Fruit fly (Drosophila melanogaster) whole organism, embryonic: ENCODE data around the gene RpL34b.
A peak's percentile ranks its signal among the peaks of the same experiment; 100 is the strongest.

Experiments used
- Adf1 ChIP-seq: fragments of 200-800 bp; sonication (Bioruptor generic); IDR thresholded peaks from 2 replicates; pipeline ENCODE4 v1.3.6; 2022; ENCODE audit warnings: missing biosample characterization, missing genetic modification characterization
- Antp ChIP-seq: fragments of 200-800 bp; sonication (Bioruptor generic); optimal IDR thresholded peaks from 3 replicates; lab custom pipeline; 2016; ENCODE audit warnings: missing biosample characterization, missing genetic modification characterization
- CG1024 ChIP-seq: fragments of 200-800 bp; sonication (Bioruptor generic); IDR thresholded peaks from 2 replicates; pipeline ENCODE4 v1.3.6; 2022; ENCODE audit warnings: missing biosample characterization, missing genetic modification characterization
- CG10565 ChIP-seq: fragments of 200-800 bp; sonication (Bioruptor generic); optimal IDR thresholded peaks from 3 replicates; lab custom pipeline; 2016; ENCODE audit warnings: missing biosample characterization, mild to moderate bottlenecking, missing genetic modification characterization
- CG12744 ChIP-seq: fragments of 200-800 bp; sonication (Bioruptor generic); optimal IDR thresholded peaks from 2 replicates; lab custom pipeline; 2016; ENCODE audit warnings: missing biosample characterization, missing genetic modification characterization
- CG12769 ChIP-seq: fragments of 200-800 bp; sonication (Bioruptor generic); optimal IDR thresholded peaks from 2 replicates; lab custom pipeline; 2019; ENCODE audit warnings: missing biosample characterization, mild to moderate bottlenecking, missing genetic modification characterization, moderate library complexity
- CG15514 ChIP-seq: fragments of 200-800 bp; sonication (Bioruptor generic); optimal IDR thresholded peaks from 3 replicates; lab custom pipeline; 2017; ENCODE audit warnings: missing biosample characterization, missing genetic modification characterization, mild to moderate bottlenecking, moderate library complexity, missing genetic modification reagents
- CG18619 ChIP-seq: fragments of 200-800 bp; sonication (Bioruptor generic); optimal IDR thresholded peaks from 3 replicates; lab custom pipeline; 2017; ENCODE audit warnings: missing biosample characterization, mild to moderate bottlenecking, missing genetic modification characterization
- CG2875 ChIP-seq: fragments of 200-800 bp; sonication (Bioruptor generic); optimal IDR thresholded peaks from 2 replicates; lab custom pipeline; 2017; ENCODE audit warnings: missing biosample characterization, mild to moderate bottlenecking, missing genetic modification characterization, missing genetic modification reagents
- CG3065 ChIP-seq: fragments of 200-800 bp; sonication (Bioruptor generic); optimal IDR thresholded peaks from 2 replicates; lab custom pipeline; 2016; ENCODE audit warnings: missing biosample characterization, missing genetic modification characterization
- CG7839 ChIP-seq: fragments of 200-800 bp; sonication (Bioruptor generic); optimal IDR thresholded peaks from 3 replicates; lab custom pipeline; 2018; ENCODE audit warnings: missing biosample characterization, mild to moderate bottlenecking, missing genetic modification characterization, moderate library complexity
- CG7987 ChIP-seq: fragments of 200-800 bp; sonication (Bioruptor generic); optimal IDR thresholded peaks from 2 replicates; lab custom pipeline; 2018; ENCODE audit warnings: missing biosample characterization, mild to moderate bottlenecking, missing genetic modification characterization, moderate library complexity
- CG8388 ChIP-seq: fragments of 200-800 bp; sonication (Bioruptor generic); optimal IDR thresholded peaks from 2 replicates; lab custom pipeline; 2019; ENCODE audit warnings: missing biosample characterization, mild to moderate bottlenecking, missing genetic modification characterization, moderate library complexity
- CG9876 ChIP-seq: fragments of 200-800 bp; sonication (Bioruptor generic); optimal IDR thresholded peaks from 2 replicates; lab custom pipeline; 2016; ENCODE audit warnings: missing biosample characterization, missing genetic modification characterization
- CrebB ChIP-seq: fragments of 200-800 bp; sonication (Bioruptor generic); optimal IDR thresholded peaks from 3 replicates; lab custom pipeline; 2018; ENCODE audit warnings: missing biosample characterization, mild to moderate bottlenecking, missing genetic modification characterization
- Dbx ChIP-seq: fragments of 200-800 bp; sonication (Bioruptor generic); IDR thresholded peaks from 3 replicates; pipeline ENCODE4 v1.3.6; 2022; ENCODE audit warnings: missing biosample characterization, missing genetic modification characterization
- Dll ChIP-seq: fragments of 200-800 bp; sonication (Bioruptor generic); IDR thresholded peaks from 4 replicates; pipeline ENCODE4 v1.3.6; 2022; ENCODE audit warnings: missing biosample characterization, missing genetic modification characterization; ENCODE audit not compliant: partially characterized antibody
- Drgx ChIP-seq: fragments of 200-800 bp; sonication (Bioruptor generic); IDR thresholded peaks from 2 replicates; pipeline ENCODE4 v1.3.6; 2022; ENCODE audit warnings: missing biosample characterization, missing genetic modification characterization
- E2f1 ChIP-seq: fragments of 200-800 bp; sonication (Bioruptor generic); IDR thresholded peaks from 2 replicates; pipeline ENCODE4 v1.3.6; 2022; ENCODE audit warnings: missing biosample characterization, missing genetic modification characterization
- Hmr ChIP-seq: fragments of 200-800 bp; sonication (Bioruptor generic); optimal IDR thresholded peaks from 3 replicates; lab custom pipeline; 2017; ENCODE audit warnings: mild to moderate bottlenecking, missing biosample characterization, missing genetic modification reagents, missing genetic modification characterization
- Lpt ChIP-seq: fragments of >200 bp; optimal IDR thresholded peaks from 2 replicates; lab custom pipeline; 2018; ENCODE audit warnings: missing biosample characterization, missing genetic modification characterization
- Mes4 ChIP-seq: fragments of 200-800 bp; sonication (Bioruptor generic); optimal IDR thresholded peaks from 2 replicates; lab custom pipeline; 2016; ENCODE audit warnings: missing biosample characterization, missing genetic modification characterization
- NC2α ChIP-seq: fragments of 200-800 bp; sonication (Bioruptor generic); optimal IDR thresholded peaks from 2 replicates; lab custom pipeline; 2016; ENCODE audit warnings: missing biosample characterization, missing genetic modification characterization
- Nf-YC ChIP-seq: fragments of 200-800 bp; optimal IDR thresholded peaks from 3 replicates; lab custom pipeline; 2019; ENCODE audit warnings: missing biosample characterization, mild to moderate bottlenecking, missing genetic modification characterization, moderate library complexity
- Side ChIP-seq: fragments of 200-800 bp; sonication (Bioruptor generic); optimal IDR thresholded peaks from 2 replicates; lab custom pipeline; 2016; ENCODE audit warnings: missing biosample characterization, missing genetic modification characterization
- Sox100B ChIP-seq: fragments of 200-800 bp; sonication (Bioruptor generic); optimal IDR thresholded peaks from 3 replicates; lab custom pipeline; 2018; ENCODE audit warnings: missing biosample characterization, mild to moderate bottlenecking, missing genetic modification characterization
- TFAM ChIP-seq: fragments of 200-800 bp; sonication (Bioruptor generic); optimal IDR thresholded peaks from 2 replicates; lab custom pipeline; 2017; ENCODE audit warnings: missing biosample characterization, missing genetic modification characterization, inconsistent platforms
- Xrp1 ChIP-seq: fragments of 200-800 bp; sonication (Bioruptor generic); IDR thresholded peaks from 2 replicates; pipeline ENCODE4 v1.3.6; 2022; ENCODE audit warnings: missing biosample characterization, missing genetic modification characterization
- bbx ChIP-seq: fragments of 200-800 bp; sonication (Bioruptor generic); IDR thresholded peaks from 2 replicates; pipeline ENCODE4 v1.3.6; 2022; ENCODE audit warnings: missing biosample characterization, missing genetic modification characterization; ENCODE audit not compliant: partially characterized antibody
- btn ChIP-seq: fragments of 200-800 bp; sonication (Bioruptor generic); optimal IDR thresholded peaks from 2 replicates; lab custom pipeline; 2016; ENCODE audit warnings: missing biosample characterization, missing genetic modification characterization
- chif ChIP-seq, 2 experiments: fragments of 200-800 bp; sonication (Bioruptor generic); optimal IDR thresholded peaks; 3 replicates each; lab custom pipeline; 2016; ENCODE audit warnings: missing biosample characterization in 2 of 2, missing genetic modification characterization in 2 of 2
- dimm ChIP-seq: fragments of 200-800 bp; sonication (Bioruptor generic); IDR thresholded peaks from 2 replicates; pipeline ENCODE4 v1.3.6; 2022; ENCODE audit warnings: missing biosample characterization, missing genetic modification characterization
- gfzf ChIP-seq: fragments of 200-800 bp; sonication (Bioruptor generic); optimal IDR thresholded peaks from 2 replicates; lab custom pipeline; 2016; ENCODE audit warnings: missing biosample characterization, mild to moderate bottlenecking, missing genetic modification characterization, moderate library complexity
- gsb ChIP-seq: fragments of 200-800 bp; sonication (Bioruptor generic); IDR thresholded peaks from 2 replicates; pipeline ENCODE4 v1.3.6; 2022; ENCODE audit warnings: missing biosample characterization, missing genetic modification characterization
- h ChIP-seq: fragments of >200 bp; optimal IDR thresholded peaks from 2 replicates; lab custom pipeline; 2017
- insv ChIP-seq, 2 experiments: fragments of 200-800 bp; sonication (Bioruptor generic); optimal IDR thresholded peaks; 3 replicates each; lab custom pipeline; 2016 to 2018; ENCODE audit warnings: missing biosample characterization in 2 of 2, missing genetic modification characterization in 2 of 2
- klu ChIP-seq: fragments of 200-800 bp; sonication (Bioruptor generic); IDR thresholded peaks from 2 replicates; pipeline ENCODE4 v1.3.6; 2022; ENCODE audit warnings: missing biosample characterization, missing genetic modification characterization
- lab ChIP-seq: fragments of 200-800 bp; sonication (Bioruptor generic); optimal IDR thresholded peaks from 3 replicates; lab custom pipeline; 2017; ENCODE audit warnings: missing biosample characterization, missing genetic modification characterization, mild to moderate bottlenecking, moderate library complexity, missing genetic modification reagents
- lilli ChIP-seq: fragments of 200-800 bp; sonication (Bioruptor generic); optimal IDR thresholded peaks from 3 replicates; lab custom pipeline; 2016; ENCODE audit warnings: missing biosample characterization, missing genetic modification characterization
- lov ChIP-seq, 2 experiments: fragments of 200-800 bp in 1 of 2; fragments of >200 bp in 1 of 2; sonication (Bioruptor generic) in 1 of 2; IDR thresholded peaks in 1 of 2; optimal IDR thresholded peaks in 1 of 2; 2 replicates in 1 of 2; 3 replicates in 1 of 2; pipeline versions ENCODE4 v1.3.6 to Lab custom; 2017 to 2022; ENCODE audit warnings: missing biosample characterization in 1 of 2, missing genetic modification characterization in 1 of 2
- nau ChIP-seq: fragments of 200-800 bp; sonication (Bioruptor generic); optimal IDR thresholded peaks from 3 replicates; lab custom pipeline; 2017; ENCODE audit warnings: missing biosample characterization, mild to moderate bottlenecking, missing genetic modification characterization, missing genetic modification reagents
- pan ChIP-seq, 4 experiments: fragments of >200 bp in 3 of 4; fragments of 200-800 bp in 1 of 4; sonication (Bioruptor generic) in 1 of 4; optimal IDR thresholded peaks in 3 of 4; IDR thresholded peaks in 1 of 4; 2 replicates each; pipeline versions ENCODE4 v1.3.6 to Lab custom; 2017 to 2022; ENCODE audit warnings: missing biosample characterization in 2 of 4, missing genetic modification characterization in 2 of 4, mixed read lengths in 1 of 4
- peb ChIP-seq: fragments of 200-800 bp; sonication (Bioruptor generic); IDR thresholded peaks from 2 replicates; pipeline ENCODE4 v1.3.6; 2022; ENCODE audit warnings: missing biosample characterization, missing genetic modification characterization
- pho ChIP-seq: fragments of 200-800 bp; sonication (Bioruptor generic); optimal IDR thresholded peaks from 2 replicates; lab custom pipeline; 2016; ENCODE audit warnings: missing biosample characterization, missing genetic modification characterization
- pnt ChIP-seq: fragments of 200-800 bp; sonication (Bioruptor generic); optimal IDR thresholded peaks from 3 replicates; lab custom pipeline; 2016; ENCODE audit warnings: missing biosample characterization, missing genetic modification characterization
- schlank ChIP-seq: fragments of 200-800 bp; sonication (Bioruptor generic); optimal IDR thresholded peaks from 2 replicates; lab custom pipeline; 2018; ENCODE audit warnings: missing biosample characterization, mild to moderate bottlenecking, missing genetic modification characterization
- tll ChIP-seq, 2 experiments: fragments of 200-800 bp in 1 of 2; fragments of >200 bp in 1 of 2; sonication (Bioruptor generic) in 1 of 2; optimal IDR thresholded peaks; 2 replicates each; lab custom pipeline; 2017 to 2019; ENCODE audit warnings: missing biosample characterization in 2 of 2, missing genetic modification characterization in 2 of 2, mild to moderate bottlenecking in 1 of 2, moderate library complexity in 1 of 2
- unpg ChIP-seq: fragments of 200-800 bp; sonication (Bioruptor generic); optimal IDR thresholded peaks from 3 replicates; lab custom pipeline; 2018; ENCODE audit warnings: missing biosample characterization, mild to moderate bottlenecking, missing genetic modification characterization, moderate library complexity
- wdn ChIP-seq: fragments of 200-800 bp; sonication (Bioruptor generic); IDR thresholded peaks from 2 replicates; pipeline ENCODE4 v1.3.6; 2022; ENCODE audit warnings: missing biosample characterization, missing genetic modification characterization
- yki ChIP-seq: fragments of >200 bp; optimal IDR thresholded peaks from 3 replicates; lab custom pipeline; 2018

RpL34b gene

DNA sequence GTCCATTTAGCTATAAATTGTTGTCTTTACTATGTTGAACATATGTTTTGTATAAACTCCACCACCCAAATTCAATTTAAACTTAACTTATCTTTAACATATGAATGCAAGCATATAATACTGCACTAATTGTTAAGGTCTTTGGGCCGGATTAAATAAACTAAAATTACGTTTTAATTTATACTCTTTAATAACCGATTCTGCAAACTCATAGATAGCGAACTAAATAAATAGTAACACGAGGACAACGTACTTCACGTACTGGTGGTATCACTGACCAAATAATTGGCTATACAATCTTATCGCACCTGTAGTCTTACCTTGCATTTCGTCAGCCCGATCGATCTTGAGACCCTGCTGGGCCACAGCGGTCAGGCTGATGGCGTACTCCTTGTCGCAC lies 8.6 kb downstream of the RpL34b start (continued):
- TF ChIP-seq unpg (GFP tag; lab: Kevin White, UChicago) (no peak), CG3065 (GFP tag; lab: Kevin White, UChicago) (no peak), peb (GFP tag; lab: Robert Waterston, UW) (no peak), bbx (GFP tag; lab: Robert Waterston, UW) (no peak), Dll (GFP tag; lab: Robert Waterston, UW) (no peak), Dbx (no peak), gfzf (GFP tag; lab: Kevin White, UChicago) (no peak), klu (GFP tag; lab: Robert Waterston, UW) (no peak), CG10565 (GFP tag; lab: Kevin White, UChicago) (no peak), dimm (GFP tag; lab: Robert Waterston, UW) (no peak), pho (GFP tag; lab: Kevin White, UChicago) (no peak), lov (optimal IDR thresholded peaks at IDR 0.05; lab: Kevin White, UChicago) (no peak), lov (GFP tag; IDR thresholded peaks at IDR 0.05; lab: Robert Waterston, UW) (no peak), lab (no peak), Sox100B (GFP tag; lab: Kevin White, UChicago) (no peak)

DNA sequence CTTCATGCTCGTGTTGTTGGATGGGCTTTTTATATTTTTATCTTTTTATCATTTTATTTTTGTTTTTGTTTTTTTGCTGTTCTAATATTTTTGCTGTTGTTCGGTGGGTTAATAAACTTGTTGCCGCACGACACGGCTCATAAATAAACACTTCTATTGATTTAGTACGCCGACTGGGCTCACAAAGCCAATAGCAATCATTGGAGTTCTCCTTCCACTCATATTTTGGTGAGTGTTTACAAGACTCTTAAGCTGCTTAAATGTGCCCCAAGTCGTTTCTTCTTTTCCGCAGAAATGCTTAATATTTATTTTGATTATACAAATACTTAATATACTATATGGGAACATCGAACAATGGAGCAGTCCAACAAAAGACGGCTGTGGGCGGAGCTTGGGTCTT lies 10.8 kb downstream of the RpL34b start:
- TF ChIP-seq chif (GFP tag; optimal IDR thresholded peaks at IDR 0.05; lab: Kevin White, UChicago), result no peak
- no peak for TF ChIP-seq yki
- peak; percentile 31; the same call in 1 of the 2 replicates for TF ChIP-seq Xrp1 (GFP tag; lab: Robert Waterston, UW)
- no peak for TF ChIP-seq gsb (GFP tag; lab: Robert Waterston, UW)
- TF ChIP-seq CG7839, result peak; percentile 0
- TF ChIP-seq Adf1 (GFP tag; lab: Robert Waterston, UW), result no peak
- TF ChIP-seq pan (optimal IDR thresholded peaks at IDR 0.05; lab: Kevin White, UChicago), result no peak
- peak in 1 of 2 experiments; percentile 5 for TF ChIP-seq pan (GFP tag; optimal IDR thresholded peaks at IDR 0.05 in 1 of 2, IDR thresholded peaks at IDR 0.05 in 1 of 2)
- TF ChIP-seq Drgx (GFP tag; lab: Robert Waterston, UW), result no peak
- no peak for TF ChIP-seq CrebB (tag; lab: Kevin White, UChicago)
- TF ChIP-seq pnt (GFP tag; lab: Kevin White, UChicago), result no peak
- no peak for TF ChIP-seq wdn
- TF ChIP-seq Mes4 (GFP tag; lab: Kevin White, UChicago), result no peak
- TF ChIP-seq tll (GFP tag; optimal IDR thresholded peaks at IDR 0.05; lab: Kevin White, UChicago), result no peak
- TF ChIP-seq lilli, result no peak
- TF ChIP-seq Lpt (GFP tag; lab: Kevin White, UChicago), result no peak
- no peak for TF ChIP-seq CG1024 (GFP tag; lab: Robert Waterston, UW)
- TF ChIP-seq Antp (GFP tag; lab: Kevin White, UChicago), result no peak
- no peak for TF ChIP-seq NC2α (GFP tag; lab: Kevin White, UChicago)
- no peak for TF ChIP-seq insv (GFP tag; optimal IDR thresholded peaks at IDR 0.05; lab: Kevin White, UChicago)
- TF ChIP-seq CG12744 (GFP tag; lab: Kevin White, UChicago), result no peak
- no peak for TF ChIP-seq CG18619
- TF ChIP-seq Hmr, result peak; percentile 64
- no peak for TF ChIP-seq E2f1 (GFP tag; lab: Robert Waterston, UW)
- peak; percentile 4 for TF ChIP-seq nau
- peak; percentile 25 for TF ChIP-seq CG2875 (GFP tag; lab: Kevin White, UChicago)
- no peak for TF ChIP-seq TFAM (GFP tag; lab: Kevin White, UChicago)
- no peak for TF ChIP-seq CG8388
- TF ChIP-seq CG15514 (GFP tag; lab: Kevin White, UChicago), result peak; percentile 51
- TF ChIP-seq CG12769 (tag; lab: Kevin White, UChicago), result no peak
- TF ChIP-seq Nf-YC (tag; lab: Kevin White, UChicago), result peak; percentile 41
- no peak for TF ChIP-seq schlank (tag; lab: Kevin White, UChicago)
- TF ChIP-seq Side (GFP tag; lab: Kevin White, UChicago), result no peak
- no peak for TF ChIP-seq btn (GFP tag; lab: Kevin White, UChicago)
- TF ChIP-seq CG9876 (GFP tag; lab: Kevin White, UChicago), result no peak
- peak; percentile 37 for TF ChIP-seq CG7987 (GFP tag; lab: Kevin White, UChicago)
- no peak for TF ChIP-seq h (lab: Kevin White, UChicago)
